Fruit fly (Drosophila melanogaster): ENCODE data around the gene ND-B14.5A.

Gene ND-B14.5A

DNA sequence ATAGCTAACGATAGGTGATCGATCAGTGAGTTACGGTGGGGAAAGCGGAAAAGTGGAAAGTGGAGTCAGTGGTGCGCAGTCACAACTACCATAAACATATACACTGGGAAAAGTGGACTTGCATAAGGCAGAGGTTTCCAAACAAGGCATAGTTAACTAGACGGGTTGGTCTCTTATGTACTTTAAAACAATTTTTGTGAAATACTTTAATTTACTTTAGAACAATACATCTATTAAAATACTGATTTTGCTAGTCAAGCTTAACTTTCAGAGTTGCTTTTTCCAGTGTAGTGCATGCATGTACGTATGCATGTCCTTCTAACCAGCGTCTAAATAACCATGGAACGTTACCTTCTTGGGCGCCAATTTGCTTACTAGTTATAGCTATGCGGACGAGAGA lies 47.6 kb downstream of the ND-B14.5A start (continued):
- TF ChIP-seq CG7786 (GFP tag; optimal IDR thresholded peaks at IDR 0.05) (no peak), CG14050 (GFP tag; IDR thresholded peaks at IDR 0.05) (no peak), fd96Cb (tag; optimal IDR thresholded peaks at IDR 0.05) (peak; percentile 12), CG17385 (GFP tag; optimal IDR thresholded peaks at IDR 0.05) (no peak), CG42726 (GFP tag; IDR thresholded peaks at IDR 0.05; ENCODE audit: partially characterized antibody) (no peak), CG2889 (GFP tag; IDR thresholded peaks at IDR 0.05) (no peak), CG11504 (tag; optimal IDR thresholded peaks at IDR 0.05) (peak; percentile 21), fd64A (GFP tag; optimal IDR thresholded peaks at IDR 0.05) (no peak), vvl (GFP tag; IDR thresholded peaks at IDR 0.05) (peak; percentile 29; the same call in 1 of the 2 replicates), CG12155 (GFP tag; optimal IDR thresholded peaks at IDR 0.05) (no peak), tll (GFP tag; optimal IDR thresholded peaks at IDR 0.05) (no peak), CG30403 (GFP tag; optimal IDR thresholded peaks at IDR 0.05) (no peak), PHDP (tag; optimal IDR thresholded peaks at IDR 0.05) (peak; percentile 6), CG12942 (GFP tag; optimal IDR thresholded peaks at IDR 0.05) (no peak), CG1603 (tag; optimal IDR thresholded peaks at IDR 0.05) (peak; percentile 41), CG7839 (tag; optimal IDR thresholded peaks at IDR 0.05) (peak; percentile 22), YL-1 (GFP tag; optimal IDR thresholded peaks at IDR 0.05) (no peak), ATbp (GFP tag; optimal IDR thresholded peaks at IDR 0.05) (peak; percentile 2), CG31388 (GFP tag; optimal IDR thresholded peaks at IDR 0.05) (no peak), Dref (GFP tag; IDR thresholded peaks at IDR 0.05) (no peak), dmrt99B (tag; optimal IDR thresholded peaks at IDR 0.05) (peak; percentile 4), CG6689 (GFP tag; IDR thresholded peaks at IDR 0.05) (no peak), CG13287 (GFP tag; IDR thresholded peaks at IDR 0.05; ENCODE audit: partially characterized antibody) (no peak), CG33557 (GFP tag; optimal IDR thresholded peaks at IDR 0.05) (no peak), pita (GFP tag; optimal IDR thresholded peaks at IDR 0.05) (no peak), zen2 (GFP tag; IDR thresholded peaks at IDR 0.05; ENCODE audit: partially characterized antibody) (no peak), Nf-YB (GFP tag; optimal IDR thresholded peaks at IDR 0.05) (no peak), Nf-YC (tag; optimal IDR thresholded peaks at IDR 0.05) (no peak), Dip3 (GFP tag; optimal IDR thresholded peaks at IDR 0.05) (no peak), sna (GFP tag; IDR thresholded peaks at IDR 0.05; ENCODE audit: partially characterized antibody) (no peak), ash1 (GFP tag; optimal IDR thresholded peaks at IDR 0.05) (no peak), CG2712 (tag; optimal IDR thresholded peaks at IDR 0.05) (peak; percentile 7), eyg (GFP tag; optimal IDR thresholded peaks at IDR 0.05) (no peak), Trl (optimal IDR thresholded peaks at IDR 0.05) (no peak), Trl (GFP tag; optimal IDR thresholded peaks at IDR 0.05) (no peak), CG12744 (GFP tag; optimal IDR thresholded peaks at IDR 0.05) (no peak), al (GFP tag; IDR thresholded peaks at IDR 0.05) (no peak), p53 (GFP tag; optimal IDR thresholded peaks at IDR 0.05) (no peak), Meics (GFP tag; optimal IDR thresholded peaks at IDR 0.05) (no peak), Lhr (GFP tag; optimal IDR thresholded peaks at IDR 0.05) (no peak), ind (GFP tag; optimal IDR thresholded peaks at IDR 0.05) (no peak), gcm2 (GFP tag; optimal IDR thresholded peaks at IDR 0.05) (no peak), CG6791 (GFP tag; IDR thresholded peaks at IDR 0.05; ENCODE audit: partially characterized antibody) (no peak), Sin3A (optimal IDR thresholded peaks at IDR 0.05) (no peak), pum (GFP tag; optimal IDR thresholded peaks at IDR 0.05) (no peak), ewg (GFP tag; optimal IDR thresholded peaks at IDR 0.05) (peak; percentile 8), CG11093 (GFP tag; IDR thresholded peaks at IDR 0.05) (no peak), CG12659 (GFP tag; optimal IDR thresholded peaks at IDR 0.05) (no peak), CG18262 (tag; optimal IDR thresholded peaks at IDR 0.05) (peak; percentile 10), CG4404 (GFP tag; IDR thresholded peaks at IDR 0.05) (no peak), CG12071 (GFP tag; optimal IDR thresholded peaks at IDR 0.05) (no peak), CG2678 (tag; optimal IDR thresholded peaks at IDR 0.05) (peak; percentile 22)
